Fruit fly (Drosophila melanogaster): Measurements from ENCODE around the gene CG15465.

The CG15465 gene

DNA sequence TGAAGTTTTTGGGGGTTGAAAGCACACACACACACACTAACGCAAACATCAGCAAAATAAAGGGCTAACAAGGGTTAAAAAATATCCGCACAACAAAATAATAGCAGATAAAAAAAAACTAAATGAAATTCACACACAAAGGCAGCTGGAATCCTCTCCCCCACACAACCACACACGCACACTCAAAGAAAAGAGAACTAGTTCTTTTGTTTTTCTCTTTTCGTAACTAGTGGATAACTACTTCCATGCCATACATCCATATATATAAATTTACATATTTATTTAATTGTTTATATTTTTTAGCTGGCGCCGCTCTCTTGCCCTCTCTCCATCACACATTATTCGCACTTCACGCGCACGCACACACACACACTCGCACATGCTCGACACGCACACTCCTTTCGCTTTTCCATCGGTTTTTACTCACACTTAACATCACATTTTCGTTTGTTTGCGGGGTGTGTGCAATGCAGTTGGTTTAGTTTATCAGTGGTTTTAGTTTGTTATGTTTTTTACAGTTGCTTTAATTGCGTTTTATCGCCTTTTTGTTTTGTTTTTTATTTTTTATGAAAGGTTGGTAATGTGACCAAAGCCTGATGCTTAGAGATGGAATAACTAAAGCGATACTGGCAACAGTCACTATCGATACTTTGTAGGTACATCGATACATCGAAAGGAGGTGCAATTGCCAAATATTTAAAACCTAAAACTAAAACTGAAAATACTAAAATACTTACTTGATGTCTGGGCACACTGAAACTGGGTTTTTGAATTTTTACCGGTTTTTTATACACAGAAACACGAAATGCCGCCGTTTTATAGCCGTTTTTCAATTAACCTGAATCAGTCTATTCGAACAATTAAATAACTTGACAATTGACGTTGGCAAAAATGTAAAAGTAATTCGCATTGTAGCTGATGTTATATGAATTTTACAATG lies 1.1 kb upstream of the CG15465 start, which contains the start of gene CG32767:
Gene CG32767 (minus strand): TSS at position 623 of the 940 bp plus-strand sequence.
- TF ChIP-seq Hnf4 (GFP tag; optimal IDR thresholded peaks at IDR 0.05) (peak; percentile 53), tai (GFP tag; optimal IDR thresholded peaks at IDR 0.05) (peak; percentile 23), Jra (GFP tag; optimal IDR thresholded peaks at IDR 0.05) (peak; percentile 4), Dfd (GFP tag; optimal IDR thresholded peaks at IDR 0.05) (peak; percentile 41), Dif (GFP tag; optimal IDR thresholded peaks at IDR 0.05; ENCODE audit: partially characterized antibody) (no peak), woc (GFP tag; optimal IDR thresholded peaks at IDR 0.05) (peak; percentile 16), sage (GFP tag; optimal IDR thresholded peaks at IDR 0.05) (no peak), lola (GFP tag; optimal IDR thresholded peaks at IDR 0.05) (no peak), HLH106 (tag; optimal IDR thresholded peaks at IDR 0.05) (peak; percentile 40), Hr83 (GFP tag; optimal IDR thresholded peaks at IDR 0.05; ENCODE audit: poor library complexity, severe bottlenecking) (peak; percentile 24)

DNA sequence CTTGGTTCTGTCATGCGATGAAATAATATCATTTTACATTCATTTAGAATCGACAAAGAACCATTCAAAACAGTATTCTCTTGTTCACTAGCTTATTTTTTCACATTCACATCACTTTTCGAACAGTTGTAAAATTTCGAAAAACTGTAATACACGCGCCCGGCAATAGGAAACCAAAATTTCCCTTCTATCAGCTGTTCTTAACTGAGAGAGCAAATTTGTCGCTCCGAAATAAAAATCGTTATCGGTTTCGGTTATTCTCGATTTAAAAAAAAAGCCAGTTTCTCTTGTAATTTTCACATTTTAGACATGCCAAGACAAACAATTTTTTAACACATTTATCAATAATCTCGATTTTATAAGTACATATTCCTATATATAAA lies 482 bp upstream of the CG15465 start:
- TF ChIP-seq Myc (optimal IDR thresholded peaks at IDR 0.05) (peak; percentile 20), Mio (GFP tag; optimal IDR thresholded peaks at IDR 0.05) (no peak), Hnf4 (GFP tag; optimal IDR thresholded peaks at IDR 0.05) (no peak)

DNA sequence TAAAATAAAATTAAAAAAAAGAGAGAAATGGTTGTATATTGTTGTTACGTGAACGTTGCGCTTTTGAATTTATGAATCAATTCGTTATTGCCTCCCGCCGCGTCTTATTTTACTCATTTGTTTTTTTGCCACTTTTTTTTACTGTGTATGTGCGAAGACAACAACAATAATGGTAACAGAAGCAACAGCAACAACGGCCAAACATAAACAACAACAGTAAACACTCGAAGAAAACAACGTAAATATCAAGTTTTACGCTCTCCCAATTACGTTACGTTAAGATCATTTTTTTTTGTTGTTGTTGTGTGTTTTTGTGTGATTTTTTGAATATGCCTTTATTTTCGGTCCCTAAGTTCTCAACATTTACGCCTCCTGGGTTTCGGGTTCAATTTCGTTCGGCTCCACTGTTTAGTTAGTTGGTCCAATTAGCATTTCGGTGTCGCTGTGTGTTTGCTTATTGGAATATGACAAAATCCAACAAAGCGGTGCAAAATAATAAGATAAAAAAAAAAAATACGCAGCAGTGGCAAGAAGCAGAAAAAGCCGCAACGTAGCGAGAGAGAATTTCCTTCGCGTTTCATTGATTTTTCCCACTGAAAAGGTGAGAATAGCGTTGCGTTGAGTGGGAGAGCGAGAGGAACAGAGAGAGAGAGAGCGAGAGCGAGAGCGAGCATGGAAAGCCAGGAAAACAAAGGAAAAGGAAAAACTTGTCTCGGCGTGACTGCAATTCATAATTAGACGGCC lies 577 bp downstream of the CG15465 start:
- no peak for TF ChIP-seq Jra (GFP tag; optimal IDR thresholded peaks at IDR 0.05)
- no peak for TF ChIP-seq dmrt93B (GFP tag; optimal IDR thresholded peaks at IDR 0.05)
- peak; percentile 43 for TF ChIP-seq psq (GFP tag; optimal IDR thresholded peaks at IDR 0.05)
- TF ChIP-seq rgr (GFP tag; optimal IDR thresholded peaks at IDR 0.05): no peak
- TF ChIP-seq dl (GFP tag; optimal IDR thresholded peaks at IDR 0.05; ENCODE audit: insufficient read depth in 1 of 2, partially characterized antibody in 2 of 2): peak; percentile 37 to 63
- no peak for TF ChIP-seq dsf (GFP tag; optimal IDR thresholded peaks at IDR 0.05; ENCODE audit: borderline replicate concordance)
- peak; percentile 26 for TF ChIP-seq OdsH (GFP tag; optimal IDR thresholded peaks at IDR 0.05)
- no peak for TF ChIP-seq Rel (GFP tag; optimal IDR thresholded peaks at IDR 0.05)
- TF ChIP-seq Rel (tag; optimal IDR thresholded peaks at IDR 0.05): peak; percentile 30
- no peak for TF ChIP-seq Dfd (GFP tag; optimal IDR thresholded peaks at IDR 0.05)
- peak; percentile 44 for TF ChIP-seq fru (GFP tag; optimal IDR thresholded peaks at IDR 0.05)
- peak in 1 of 2 experiments; percentile 40 for TF ChIP-seq foxo (GFP tag; optimal IDR thresholded peaks at IDR 0.05)
- TF ChIP-seq sv (GFP tag; optimal IDR thresholded peaks at IDR 0.05): peak; percentile 28
- TF ChIP-seq br (GFP tag; optimal IDR thresholded peaks at IDR 0.05): peak; percentile 38
- peak; percentile 35 for TF ChIP-seq woc (GFP tag; optimal IDR thresholded peaks at IDR 0.05)
- TF ChIP-seq Dif (GFP tag; optimal IDR thresholded peaks at IDR 0.05; ENCODE audit: partially characterized antibody): peak; percentile 62
- TF ChIP-seq Mio (GFP tag; optimal IDR thresholded peaks at IDR 0.05): no peak
- TF ChIP-seq h (GFP tag; optimal IDR thresholded peaks at IDR 0.05): peak; percentile 5
- no peak for TF ChIP-seq N (GFP tag; optimal IDR thresholded peaks at IDR 0.05)
- peak; percentile 49 for TF ChIP-seq HLH106 (tag; optimal IDR thresholded peaks at IDR 0.05)

DNA sequence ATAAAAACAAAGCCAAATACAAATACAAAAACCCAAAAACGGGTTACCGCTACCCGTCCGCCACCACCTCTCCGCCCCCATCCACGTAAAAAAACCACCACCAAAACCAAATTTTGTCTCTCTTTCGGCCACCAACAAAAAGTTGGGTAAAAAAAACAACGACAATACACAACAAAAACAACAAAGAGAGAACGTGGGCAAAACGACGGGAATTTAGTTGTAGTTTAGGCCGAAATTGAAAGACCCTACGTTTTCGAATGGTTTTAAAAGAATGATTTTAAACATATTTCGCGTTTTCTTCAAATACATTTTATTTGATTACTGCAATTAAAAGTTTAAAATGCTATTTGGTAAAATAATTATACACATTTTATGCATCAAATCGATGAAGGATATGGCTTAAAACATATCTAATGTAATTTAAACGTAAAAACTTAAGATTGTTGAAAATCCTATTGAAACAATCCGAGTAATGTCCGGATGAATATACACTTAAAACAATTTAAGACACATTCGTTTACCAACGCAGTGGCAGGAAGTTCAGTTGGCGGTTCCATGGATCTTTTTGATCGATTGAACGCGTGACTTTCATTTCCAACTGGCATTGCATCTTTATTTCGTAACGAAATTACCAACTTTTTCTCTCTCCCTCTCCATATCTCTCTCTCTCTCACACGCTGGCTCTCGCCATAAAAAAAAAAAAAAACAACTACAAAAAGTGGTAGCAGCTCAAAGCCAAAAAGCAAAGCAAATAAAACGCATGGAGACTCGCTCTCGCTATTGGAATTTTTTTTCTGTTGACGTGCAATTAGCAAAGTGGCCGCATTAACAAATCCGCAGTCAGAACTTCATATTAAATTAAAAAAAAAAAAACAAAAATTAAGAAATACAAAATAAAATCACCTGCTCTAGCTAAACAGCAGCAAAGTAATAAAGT lies 1.4 kb downstream of the CG15465 start:
- no peak for TF ChIP-seq Dif (GFP tag; optimal IDR thresholded peaks at IDR 0.05; ENCODE audit: partially characterized antibody)
- no peak for TF ChIP-seq Hnf4 (GFP tag; optimal IDR thresholded peaks at IDR 0.05)
- peak; percentile 71 for TF ChIP-seq jim (GFP tag; optimal IDR thresholded peaks at IDR 0.05)
- no peak for TF ChIP-seq pan (optimal IDR thresholded peaks at IDR 0.05)
- TF ChIP-seq Hr83 (GFP tag; optimal IDR thresholded peaks at IDR 0.05; ENCODE audit: poor library complexity, severe bottlenecking): no peak
- no peak for TF ChIP-seq Jra (GFP tag; optimal IDR thresholded peaks at IDR 0.05)
- no peak for TF ChIP-seq GATAd (GFP tag; optimal IDR thresholded peaks at IDR 0.05)
- TF ChIP-seq OdsH (GFP tag; optimal IDR thresholded peaks at IDR 0.05): peak; percentile 29
- peak; percentile 60 for TF ChIP-seq CrebA (GFP tag; optimal IDR thresholded peaks at IDR 0.05; ENCODE audit: borderline replicate concordance)
- TF ChIP-seq Hr78 (GFP tag; optimal IDR thresholded peaks at IDR 0.05): no peak
- TF ChIP-seq N (GFP tag; optimal IDR thresholded peaks at IDR 0.05): no peak
- peak; percentile 39 for TF ChIP-seq br (GFP tag; optimal IDR thresholded peaks at IDR 0.05)
- TF ChIP-seq Dfd (GFP tag; optimal IDR thresholded peaks at IDR 0.05): no peak
- no peak for TF ChIP-seq Myc (optimal IDR thresholded peaks at IDR 0.05)
- peak; percentile 65 for TF ChIP-seq ey (GFP tag; optimal IDR thresholded peaks at IDR 0.05)
- TF ChIP-seq Rel (GFP tag; optimal IDR thresholded peaks at IDR 0.05): no peak
- TF ChIP-seq Rel (tag; optimal IDR thresholded peaks at IDR 0.05): no peak
- TF ChIP-seq CG32264 (GFP tag; optimal IDR thresholded peaks at IDR 0.05): no peak
- peak; percentile 21 for TF ChIP-seq sv (GFP tag; optimal IDR thresholded peaks at IDR 0.05)
- no peak for TF ChIP-seq sage (GFP tag; optimal IDR thresholded peaks at IDR 0.05)
- TF ChIP-seq lola (GFP tag; optimal IDR thresholded peaks at IDR 0.05): no peak
- TF ChIP-seq woc (GFP tag; optimal IDR thresholded peaks at IDR 0.05): peak; percentile 62
- no peak for TF ChIP-seq Vsx2 (GFP tag; optimal IDR thresholded peaks at IDR 0.05; ENCODE audit: partially characterized antibody)
- peak; percentile 69 for TF ChIP-seq fru (GFP tag; optimal IDR thresholded peaks at IDR 0.05)
- peak; percentile 74 for TF ChIP-seq Sp1 (GFP tag; optimal IDR thresholded peaks at IDR 0.05)
- peak in 1 of 2 experiments; percentile 21 for TF ChIP-seq dl (GFP tag; optimal IDR thresholded peaks at IDR 0.05; ENCODE audit: insufficient read depth in 1 of 2, partially characterized antibody in 2 of 2)
- TF ChIP-seq psq (GFP tag; optimal IDR thresholded peaks at IDR 0.05): peak; percentile 46
